Worm (Caenorhabditis elegans): ENCODE data around the gene Y55F3BR.2.

DNA sequence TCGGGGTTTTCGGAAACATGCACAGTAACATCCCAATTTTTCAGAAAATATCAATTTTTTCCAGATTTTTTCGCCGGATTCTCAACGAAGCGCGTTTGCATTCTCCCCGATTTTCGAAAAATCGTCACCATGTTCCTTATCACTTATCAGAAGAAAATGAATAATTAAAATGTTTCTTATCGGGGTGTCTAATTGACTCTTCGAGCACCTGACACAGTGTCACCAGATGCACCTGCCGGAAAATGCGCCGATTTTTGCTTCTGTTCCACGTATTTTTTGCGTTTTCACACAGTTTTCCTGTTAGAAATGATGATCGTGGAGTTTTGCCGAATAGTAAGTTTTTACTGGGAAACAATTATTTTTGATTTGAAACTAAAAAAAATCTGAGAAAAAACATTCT lies 3.2 kb upstream of the Y55F3BR.2 start:
- no peak for TF ChIP-seq dve-1 (tag; optimal IDR thresholded peaks at IDR 0.05)
- TF ChIP-seq fkh-10 (GFP tag; optimal IDR thresholded peaks at IDR 0.05): no peak
- no peak for TF ChIP-seq F13H6.1 (tag; optimal IDR thresholded peaks at IDR 0.05)
- no peak for TF ChIP-seq unc-42 (tag; optimal IDR thresholded peaks at IDR 0.05)
- no peak for TF ChIP-seq tbx-7 (tag; optimal IDR thresholded peaks at IDR 0.05)
- TF ChIP-seq ama-1 (optimal IDR thresholded peaks at IDR 0.05): no peak

All from whole organism, late embryonic.